Worm (Caenorhabditis elegans) whole organism, early embryonic: ENCODE results near the gene F29B9.11.

Experiments used
- ama-1 ChIP-seq: fragments of 150-350 bp; optimal IDR thresholded peaks from 2 replicates; lab custom pipeline; 2014
- ets-7 ChIP-seq: sonication (generic microtip); optimal IDR thresholded peaks from 2 replicates; lab custom pipeline; 2016; ENCODE audit warnings: missing genotype, missing genetic modification characterization, missing compliant biosample characterization

- TF ChIP-seq ets-7 (no peak), ama-1 (lab: Kevin White, UChicago) (no peak)
These were observed 7.0 kb downstream of the F29B9.11 start, which contains the start of gene psr-1 for ce11 chrIV:4652962-4653361.
